Fruit fly (Drosophila melanogaster) whole organism: ENCODE data around the gene CG7966.

Experiments
- Dll ChIP-seq: fragments of >200 bp; optimal IDR thresholded peaks from 2 replicates; lab custom pipeline; 2017
- psq ChIP-seq: fragments of >200 bp; optimal IDR thresholded peaks from 2 replicates; lab custom pipeline; 2017
- usp ChIP-seq: fragments of >200 bp; optimal IDR thresholded peaks from 2 replicates; lab custom pipeline; 2017; ENCODE audit warnings: missing biosample characterization, missing genetic modification characterization, mixed read lengths

- TF ChIP-seq usp (GFP tag; lab: Kevin White, UChicago) (no peak), psq (no peak), Dll (lab: Kevin White, UChicago) (no peak)
These were observed 41.7 kb downstream of the CG7966 start, which contains the start of gene CG11656 for dm6 chr3R:13009595-13009994.
